Fruit fly (Drosophila melanogaster): Measurements from ENCODE around the gene CG34461.

The CG34461 gene

DNA sequence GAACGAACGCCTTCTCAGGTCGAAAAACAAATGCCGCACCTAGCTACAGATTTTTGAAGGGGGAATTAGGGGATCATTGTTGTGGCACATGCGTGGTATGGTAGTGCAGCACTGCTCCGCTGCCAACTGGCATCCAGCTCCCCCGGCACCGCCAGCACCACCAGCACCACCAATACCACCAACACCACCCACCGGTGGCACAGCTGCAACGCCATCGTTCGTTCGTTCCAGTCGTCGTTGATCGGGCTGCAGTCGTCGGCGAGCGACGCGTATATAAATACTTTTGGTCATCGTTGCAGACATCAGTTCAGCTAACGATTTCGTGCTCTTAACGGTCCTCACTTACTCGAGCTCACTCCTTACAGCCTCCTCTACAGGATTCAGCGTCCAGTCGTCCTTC is at the start of gene CG34461:
TSS of gene CG34461 (plus strand) at position 301 of the 400 bp plus-strand sequence.
- no peak for TF ChIP-seq psq (optimal IDR thresholded peaks at IDR 0.05)
- TF ChIP-seq Sin3A (optimal IDR thresholded peaks at IDR 0.05): no peak
- no peak for TF ChIP-seq Myc (optimal IDR thresholded peaks at IDR 0.05)
- TF ChIP-seq h (optimal IDR thresholded peaks at IDR 0.05): no peak
- TF ChIP-seq insv (optimal IDR thresholded peaks at IDR 0.05): no peak
- TF ChIP-seq ttk (optimal IDR thresholded peaks at IDR 0.05): no peak

DNA sequence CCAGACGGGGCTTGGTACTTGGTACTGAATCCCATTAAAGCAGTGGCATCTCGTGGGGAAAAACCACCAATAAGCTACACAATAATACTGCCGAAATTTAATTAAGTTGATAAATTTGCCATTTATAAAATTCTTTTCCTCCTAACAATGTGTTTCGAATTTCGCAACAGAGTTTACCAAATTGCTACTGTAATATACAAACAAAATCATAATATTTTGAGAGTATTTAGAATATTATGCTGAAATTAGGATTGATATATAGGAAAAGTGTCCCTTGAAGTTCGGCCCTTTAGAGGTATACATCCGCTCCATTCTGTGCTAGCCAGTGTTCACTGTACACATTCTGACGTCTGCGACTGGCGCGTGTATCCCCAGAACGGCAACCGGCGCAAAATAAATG is 41.0 kb upstream of the CG34461 start:
- no peak for TF ChIP-seq ttk (optimal IDR thresholded peaks at IDR 0.05)
- TF ChIP-seq insv (optimal IDR thresholded peaks at IDR 0.05): no peak
- no peak for TF ChIP-seq Sin3A (optimal IDR thresholded peaks at IDR 0.05)
- no peak for TF ChIP-seq h (optimal IDR thresholded peaks at IDR 0.05)
- TF ChIP-seq psq (optimal IDR thresholded peaks at IDR 0.05): no peak
- no peak for TF ChIP-seq Myc (optimal IDR thresholded peaks at IDR 0.05)

DNA sequence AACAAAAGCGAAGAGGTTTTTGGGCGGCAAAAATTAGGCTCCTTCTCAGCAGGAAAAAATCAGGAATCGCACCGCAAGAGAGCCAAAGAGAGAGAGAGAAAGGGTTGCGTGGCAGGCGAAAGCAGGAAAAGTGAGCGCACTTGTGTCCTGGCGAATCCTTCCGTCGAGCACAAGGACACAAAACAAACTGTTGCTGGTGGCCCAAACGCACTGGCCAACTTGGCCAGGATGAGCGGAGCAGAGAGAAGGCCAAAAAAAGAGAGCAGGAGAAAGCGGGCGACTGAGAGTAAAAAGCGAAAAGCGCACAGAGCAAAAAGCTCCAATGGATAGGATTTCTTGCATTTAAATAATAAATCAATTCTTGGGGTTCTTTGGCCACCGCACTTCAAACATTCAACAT is 40.4 kb upstream of the CG34461 start:
- no peak for TF ChIP-seq ttk (optimal IDR thresholded peaks at IDR 0.05)
- no peak for TF ChIP-seq Sin3A (optimal IDR thresholded peaks at IDR 0.05)
- TF ChIP-seq h (optimal IDR thresholded peaks at IDR 0.05): no peak
- no peak for TF ChIP-seq Myc (optimal IDR thresholded peaks at IDR 0.05)
- no peak for TF ChIP-seq psq (optimal IDR thresholded peaks at IDR 0.05)

DNA sequence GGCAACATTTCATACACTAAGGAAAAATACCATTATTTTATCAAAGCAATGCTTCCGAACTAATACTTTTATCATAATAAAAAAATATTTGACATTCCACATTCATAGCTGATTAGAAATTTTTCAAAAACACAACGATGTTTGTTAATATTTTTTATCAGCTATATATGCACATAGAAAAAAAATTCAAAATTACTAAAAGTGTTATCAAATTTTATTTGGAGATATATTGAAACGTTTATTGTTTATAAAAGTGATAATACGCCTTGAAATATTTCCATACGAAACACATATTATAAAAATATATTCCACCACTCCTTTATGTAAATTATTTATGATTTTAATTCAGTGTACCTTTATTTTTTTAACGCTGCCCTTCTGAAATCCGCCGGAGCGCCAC is 39.9 kb upstream of the CG34461 start:
- TF ChIP-seq psq (optimal IDR thresholded peaks at IDR 0.05) (no peak), Sin3A (optimal IDR thresholded peaks at IDR 0.05) (no peak), h (optimal IDR thresholded peaks at IDR 0.05) (no peak), Myc (optimal IDR thresholded peaks at IDR 0.05) (no peak), ttk (optimal IDR thresholded peaks at IDR 0.05) (no peak), insv (optimal IDR thresholded peaks at IDR 0.05) (no peak)

DNA sequence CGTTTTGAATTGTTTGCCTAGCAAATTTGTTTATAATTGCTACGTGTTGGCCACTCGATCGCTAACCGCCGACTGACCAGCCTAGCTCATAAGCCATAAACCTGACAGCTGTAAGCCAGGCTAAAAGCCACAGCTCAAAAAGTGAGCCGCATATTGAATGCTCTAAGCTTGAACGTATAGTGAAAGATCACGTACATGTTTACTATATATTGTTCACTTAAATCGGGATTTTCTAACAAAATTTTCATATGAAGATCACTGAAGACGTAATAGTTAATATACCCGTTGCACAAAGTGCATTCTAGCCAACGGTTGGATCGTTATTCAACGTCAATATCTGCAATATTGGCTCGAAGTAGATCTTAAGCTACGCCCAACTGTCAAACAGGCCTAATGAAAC is 39.3 kb upstream of the CG34461 start:
- no peak for TF ChIP-seq ttk (optimal IDR thresholded peaks at IDR 0.05)
- TF ChIP-seq Sin3A (optimal IDR thresholded peaks at IDR 0.05): no peak
- no peak for TF ChIP-seq h (optimal IDR thresholded peaks at IDR 0.05)
- TF ChIP-seq Myc (optimal IDR thresholded peaks at IDR 0.05): no peak
- TF ChIP-seq psq (optimal IDR thresholded peaks at IDR 0.05): no peak
- no peak for TF ChIP-seq insv (optimal IDR thresholded peaks at IDR 0.05)

DNA sequence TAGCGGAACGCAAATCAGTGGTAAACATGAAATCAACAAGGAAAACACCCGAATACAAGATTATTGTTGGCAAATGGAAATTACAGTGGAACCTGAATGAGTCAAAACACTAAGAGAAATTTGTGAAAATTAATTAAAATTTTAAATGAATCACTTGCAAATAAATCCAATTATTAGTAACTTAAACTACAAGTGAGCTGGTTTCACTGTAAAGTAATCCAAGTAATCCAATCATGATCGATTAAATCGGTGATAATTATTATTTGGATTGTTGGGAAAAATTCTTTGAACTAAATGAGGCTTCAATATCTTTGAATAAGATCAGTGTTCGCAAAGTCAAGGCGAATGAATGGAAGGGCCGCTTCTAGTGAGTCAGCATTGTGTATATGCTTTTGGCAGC is 37.3 kb upstream of the CG34461 start:
- TF ChIP-seq Sin3A (optimal IDR thresholded peaks at IDR 0.05) (no peak), psq (optimal IDR thresholded peaks at IDR 0.05) (no peak), ttk (optimal IDR thresholded peaks at IDR 0.05) (no peak), Myc (optimal IDR thresholded peaks at IDR 0.05) (no peak), h (optimal IDR thresholded peaks at IDR 0.05) (no peak), insv (optimal IDR thresholded peaks at IDR 0.05) (no peak)

DNA sequence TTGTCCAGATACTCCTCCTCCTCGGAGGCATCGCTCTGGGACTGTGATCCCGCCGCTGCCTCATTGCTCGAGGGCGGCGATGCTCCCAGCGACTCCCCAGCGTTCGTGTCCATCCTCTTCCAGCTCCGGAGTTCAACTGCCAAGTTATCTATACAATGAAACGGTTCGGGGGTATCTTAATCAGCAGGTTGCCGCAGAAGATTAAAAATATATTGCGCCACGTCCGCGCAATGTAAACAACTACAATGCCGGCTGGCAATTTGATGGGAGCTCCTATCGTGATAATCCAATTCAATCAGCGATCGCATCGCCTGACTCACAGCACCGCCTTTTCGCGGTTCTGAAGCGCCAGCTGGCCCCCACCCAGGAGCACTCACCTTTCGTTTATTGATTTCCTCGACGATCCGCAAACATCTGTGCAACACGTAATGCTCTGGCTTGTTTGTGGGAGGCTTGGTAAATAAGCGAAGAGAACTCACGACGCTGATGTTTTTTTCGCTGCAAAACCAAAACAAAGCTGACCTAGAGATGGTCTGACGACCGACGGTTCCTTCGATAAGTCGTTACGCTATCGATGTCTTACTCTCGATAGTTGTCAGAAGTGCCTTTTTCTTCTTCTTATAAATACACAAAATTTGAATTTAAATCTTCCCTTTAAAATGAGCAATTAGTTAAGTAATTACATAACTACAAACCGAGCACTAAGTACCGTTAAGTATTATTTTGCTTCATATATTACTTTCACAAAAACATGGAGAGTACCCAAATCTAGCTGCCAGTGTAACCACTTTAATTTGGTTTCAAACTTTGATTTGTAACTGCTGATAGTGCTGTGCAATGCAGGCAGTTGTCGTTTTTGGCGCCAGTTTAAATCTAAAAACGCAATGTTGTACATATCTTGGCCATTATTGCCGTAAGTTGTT is 36.1 kb upstream of the CG34461 start, which contains the start of gene cert:
TSS of gene cert (minus strand) at position 535 of the 923 bp plus-strand sequence.
- TF ChIP-seq h (optimal IDR thresholded peaks at IDR 0.05) (no peak), psq (optimal IDR thresholded peaks at IDR 0.05) (no peak), Myc (optimal IDR thresholded peaks at IDR 0.05) (no peak), ttk (optimal IDR thresholded peaks at IDR 0.05) (no peak), insv (optimal IDR thresholded peaks at IDR 0.05) (no peak), Sin3A (optimal IDR thresholded peaks at IDR 0.05) (no peak)

DNA sequence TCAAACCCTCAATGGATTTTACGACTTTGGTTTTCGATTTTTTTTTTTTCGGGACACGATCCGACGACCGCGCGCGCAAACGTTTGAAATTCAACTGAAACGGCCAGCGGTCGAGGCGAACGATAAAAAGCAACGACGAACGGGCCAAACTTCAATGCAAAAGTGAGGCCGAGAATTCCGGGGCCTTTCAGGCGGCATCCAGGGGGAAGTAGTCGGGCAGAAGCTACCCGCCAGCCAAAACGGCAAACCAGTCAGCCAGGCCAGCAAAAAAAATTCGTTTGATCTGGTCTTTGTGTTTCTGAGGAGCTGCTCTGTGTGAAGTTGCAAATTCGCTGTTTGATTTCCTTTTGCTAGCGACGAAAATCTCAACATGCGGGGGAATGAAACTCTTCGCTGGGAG is 30.4 kb upstream of the CG34461 start, which contains the start of gene CG7201:
TSS of gene CG7201 (minus strand) at position 101 of the 400 bp plus-strand sequence.
- no peak for TF ChIP-seq ttk (optimal IDR thresholded peaks at IDR 0.05)
- no peak for TF ChIP-seq psq (optimal IDR thresholded peaks at IDR 0.05)
- TF ChIP-seq h (optimal IDR thresholded peaks at IDR 0.05): no peak
- no peak for TF ChIP-seq Sin3A (optimal IDR thresholded peaks at IDR 0.05)
- no peak for TF ChIP-seq insv (optimal IDR thresholded peaks at IDR 0.05)
- TF ChIP-seq Myc (optimal IDR thresholded peaks at IDR 0.05): no peak

DNA sequence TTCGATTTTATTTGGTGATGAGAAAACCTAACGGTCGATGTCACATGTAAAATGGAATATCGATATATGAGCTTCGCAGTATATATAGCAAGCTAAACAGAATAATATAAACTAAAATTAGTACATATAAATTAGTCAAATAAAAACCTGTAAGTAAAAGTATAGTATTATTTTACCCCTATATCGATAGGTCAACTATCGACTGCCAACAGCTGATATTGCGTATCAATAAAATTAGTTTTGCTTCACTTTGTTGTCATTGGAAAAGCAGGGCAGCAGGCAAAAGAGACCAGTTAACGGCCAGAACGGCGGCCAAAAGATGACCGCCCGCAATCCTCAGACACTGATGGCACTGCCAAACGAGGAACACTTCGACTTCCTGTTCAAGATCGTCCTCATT is 28.7 kb upstream of the CG34461 start, which contains the start of gene Rab19:
TSS of gene Rab19 (plus strand) at position 78 of the 400 bp plus-strand sequence.
- TF ChIP-seq Sin3A (optimal IDR thresholded peaks at IDR 0.05): no peak
- TF ChIP-seq Myc (optimal IDR thresholded peaks at IDR 0.05): no peak
- TF ChIP-seq h (optimal IDR thresholded peaks at IDR 0.05): no peak
- no peak for TF ChIP-seq ttk (optimal IDR thresholded peaks at IDR 0.05)
- no peak for TF ChIP-seq insv (optimal IDR thresholded peaks at IDR 0.05)
- TF ChIP-seq psq (optimal IDR thresholded peaks at IDR 0.05): no peak

DNA sequence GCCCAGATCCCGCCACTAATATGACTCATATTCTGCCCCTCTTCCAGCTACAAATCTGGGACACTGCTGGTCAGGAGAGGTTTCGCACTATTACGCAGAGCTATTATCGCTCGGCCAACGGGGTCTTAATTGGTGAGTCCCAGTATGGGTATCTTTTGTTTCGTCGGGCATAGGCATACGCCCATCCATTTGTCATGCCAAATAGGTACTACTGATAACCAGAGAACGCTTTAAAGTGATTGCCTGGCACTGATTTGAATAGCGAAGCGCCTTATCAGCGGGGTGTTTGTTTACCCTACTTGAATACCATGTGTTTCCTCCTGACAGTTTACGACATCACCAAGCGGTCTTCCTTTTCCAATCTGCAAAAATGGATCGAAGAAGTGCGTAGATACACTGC is 28.2 kb upstream of the CG34461 start:
- TF ChIP-seq Myc (optimal IDR thresholded peaks at IDR 0.05) (no peak), Sin3A (optimal IDR thresholded peaks at IDR 0.05) (no peak), ttk (optimal IDR thresholded peaks at IDR 0.05) (no peak), h (optimal IDR thresholded peaks at IDR 0.05) (no peak), psq (optimal IDR thresholded peaks at IDR 0.05) (no peak), insv (optimal IDR thresholded peaks at IDR 0.05) (no peak)

DNA sequence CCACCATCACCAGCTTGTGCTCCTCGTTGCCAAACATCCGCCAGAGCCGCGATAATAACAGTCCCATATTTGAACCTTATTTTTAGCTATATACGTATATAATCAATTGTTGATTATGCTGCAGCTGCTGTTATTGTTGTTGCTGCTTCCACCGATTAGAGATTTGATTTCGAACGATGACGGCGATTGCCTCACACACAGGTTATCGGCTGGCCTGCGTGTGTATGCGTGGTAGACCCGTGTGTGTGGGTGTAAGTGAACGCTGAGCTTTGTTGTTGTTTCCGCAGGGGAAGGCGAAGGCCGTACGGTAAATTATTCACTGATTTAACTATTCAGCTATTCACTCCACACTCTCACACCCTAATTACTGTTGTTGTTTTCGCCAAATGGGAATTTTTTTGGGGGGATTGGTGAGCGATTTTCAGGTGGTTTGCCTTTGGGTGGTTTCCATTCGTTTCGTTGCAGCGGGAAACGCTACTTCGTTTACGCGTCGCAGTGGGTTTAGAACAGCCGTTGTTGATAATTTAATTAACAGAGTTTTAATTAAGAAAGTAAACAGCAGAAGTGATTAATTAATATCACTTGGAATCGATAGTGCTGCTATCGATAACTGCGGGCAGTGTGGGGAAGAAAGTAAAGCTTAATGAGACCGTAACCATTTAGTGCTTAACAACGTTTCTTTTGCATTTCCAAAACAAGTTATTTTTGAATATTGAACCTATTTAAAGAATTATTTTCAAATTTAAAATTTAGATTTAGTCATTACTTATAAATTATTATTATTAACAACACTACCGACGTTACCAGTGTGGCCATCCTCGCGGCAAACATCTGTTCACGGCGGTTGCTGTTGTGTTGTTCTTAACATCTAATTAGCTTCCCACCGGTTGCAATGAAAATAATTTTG is 26.2 kb upstream of the CG34461 start, which contains the start of the genes Arl5 and CG13671:
TSS of gene Arl5 (minus strand) at position 616 of the 907 bp plus-strand sequence.
TSS of gene CG13671 (plus strand) at position 841 of the 907 bp plus-strand sequence.
- TF ChIP-seq h (optimal IDR thresholded peaks at IDR 0.05): no peak
- TF ChIP-seq psq (optimal IDR thresholded peaks at IDR 0.05): no peak
- TF ChIP-seq insv (optimal IDR thresholded peaks at IDR 0.05): no peak
- TF ChIP-seq Myc (optimal IDR thresholded peaks at IDR 0.05): no peak
- TF ChIP-seq Sin3A (optimal IDR thresholded peaks at IDR 0.05): no peak
- no peak for TF ChIP-seq ttk (optimal IDR thresholded peaks at IDR 0.05)

Data from Kc167 (cell line).